Worm (Caenorhabditis elegans) whole organism, L4 larva: ENCODE data around the gene C09B9.1.
A peak's percentile ranks its signal among the peaks of the same experiment; 100 is the strongest.

Experiments
- F10B5.3 ChIP-seq: sonication (generic microtip); optimal IDR thresholded peaks from 2 replicates; lab custom pipeline; 2016; ENCODE audit warnings: mild to moderate bottlenecking, missing genetic modification characterization, missing compliant biosample characterization
- F26F4.8 ChIP-seq: fragments of 200-800 bp; sonication (Bioruptor generic); conservative IDR thresholded peaks from 2 replicates; pipeline ENCODE4 v1.3.6; 2022; ENCODE audit warnings: missing genetic modification characterization, missing compliant biosample characterization
- T20F7.1 ChIP-seq: fragments of 200-800 bp; sonication (Bioruptor generic); optimal IDR thresholded peaks from 2 replicates; lab custom pipeline; 2018; ENCODE audit warnings: mild to moderate bottlenecking, missing genetic modification characterization, missing compliant biosample characterization
- ZK337.2 ChIP-seq: fragments of 200-800 bp; sonication (Bioruptor generic); IDR thresholded peaks from 2 replicates; pipeline ENCODE4 v1.3.6; 2022; ENCODE audit warnings: missing genetic modification reagents, missing genetic modification characterization, missing compliant biosample characterization
- arid-1 ChIP-seq: fragments of 200-800 bp; sonication (Bioruptor generic); conservative IDR thresholded peaks from 2 replicates; pipeline ENCODE4 v1.3.6; 2022; ENCODE audit warnings: missing genetic modification reagents, missing genetic modification characterization, missing compliant biosample characterization
- ceh-20 ChIP-seq: fragments of 200-800 bp; sonication (Bioruptor generic); IDR thresholded peaks from 2 replicates; pipeline ENCODE4 v1.3.6; 2022; ENCODE audit warnings: missing genetic modification reagents, missing genetic modification characterization, missing compliant biosample characterization
- ceh-28 ChIP-seq: fragments of 150-350 bp; optimal IDR thresholded peaks from 2 replicates; lab custom pipeline; 2014; ENCODE audit warnings: missing biosample characterization, missing genetic modification reagents, missing genetic modification characterization
- ceh-32 ChIP-seq: sonication (generic microtip); optimal IDR thresholded peaks from 2 replicates; lab custom pipeline; 2016; ENCODE audit warnings: mild to moderate bottlenecking, missing genetic modification characterization, missing compliant biosample characterization; ENCODE audit not compliant: poor library complexity
- ceh-44 ChIP-seq: fragments of 200-800 bp; sonication (Bioruptor generic); IDR thresholded peaks from 2 replicates; pipeline ENCODE4 v1.3.6; 2022; ENCODE audit warnings: missing genetic modification reagents, missing genetic modification characterization, missing compliant biosample characterization
- ces-1 ChIP-seq: fragments of 150-350 bp; sonication (generic microtip); optimal IDR thresholded peaks from 4 replicates; lab custom pipeline; 2014; ENCODE audit warnings: missing biosample characterization, missing genetic modification reagents, missing genetic modification characterization
- cey-2 ChIP-seq: sonication (generic microtip); optimal IDR thresholded peaks from 3 replicates; lab custom pipeline; 2017; ENCODE audit warnings: missing genetic modification characterization, mild to moderate bottlenecking, missing compliant biosample characterization, antibody characterized with exemption, borderline replicate concordance; ENCODE audit not compliant: insufficient read depth
- dmd-6 ChIP-seq: fragments of 200-800 bp; sonication (Bioruptor generic); IDR thresholded peaks from 2 replicates; pipeline ENCODE4 v1.3.6; 2022; ENCODE audit warnings: missing genetic modification reagents, missing genetic modification characterization, missing compliant biosample characterization
- dmd-8 ChIP-seq: fragments of 200-800 bp; sonication (Bioruptor generic); IDR thresholded peaks from 2 replicates; pipeline ENCODE4 v1.3.6; 2022; ENCODE audit warnings: missing genetic modification characterization, missing compliant biosample characterization
- dmd-9 ChIP-seq: fragments of 200-800 bp; sonication (Bioruptor generic); IDR thresholded peaks from 2 replicates; pipeline ENCODE4 v1.3.6; 2022; ENCODE audit warnings: missing genetic modification reagents, missing genetic modification characterization, missing compliant biosample characterization
- duxl-1 ChIP-seq: sonication (generic microtip); optimal IDR thresholded peaks from 2 replicates; lab custom pipeline; 2016; ENCODE audit warnings: mild to moderate bottlenecking, missing genetic modification characterization, moderate library complexity, missing compliant biosample characterization; ENCODE audit not compliant: poor library complexity
- dve-1 ChIP-seq: sonication (generic microtip); optimal IDR thresholded peaks from 2 replicates; lab custom pipeline; 2017; ENCODE audit warnings: antibody characterized with exemption, mild to moderate bottlenecking, missing genetic modification characterization, missing compliant biosample characterization; ENCODE audit not compliant: insufficient read depth
- egl-27 ChIP-seq: sonication (generic microtip); optimal IDR thresholded peaks from 3 replicates; lab custom pipeline; 2017; ENCODE audit warnings: missing biosample characterization, missing genetic modification reagents, missing genetic modification characterization
- egl-43 ChIP-seq: fragments of 200-800 bp; sonication (Bioruptor generic); IDR thresholded peaks from 2 replicates; pipeline ENCODE4 v1.3.6; 2022; ENCODE audit warnings: missing genetic modification reagents, missing genetic modification characterization, missing compliant biosample characterization
- fos-1 ChIP-seq: fragments of 150-350 bp; optimal IDR thresholded peaks from 2 replicates; lab custom pipeline; 2014; ENCODE audit warnings: missing biosample characterization, missing genetic modification characterization
- hlh-30 ChIP-seq: sonication (generic microtip); optimal IDR thresholded peaks from 2 replicates; lab custom pipeline; 2017; ENCODE audit warnings: antibody characterized with exemption, mild to moderate bottlenecking, missing genetic modification characterization, missing compliant biosample characterization; ENCODE audit not compliant: insufficient read depth
- jun-1 ChIP-seq: fragments of 150-350 bp; optimal IDR thresholded peaks from 2 replicates; lab custom pipeline; 2014; ENCODE audit warnings: missing biosample characterization, missing genetic modification reagents, missing genetic modification characterization
- lim-7 ChIP-seq: fragments of 200-800 bp; sonication (Bioruptor generic); IDR thresholded peaks from 2 replicates; pipeline ENCODE4 v1.3.6; 2022; ENCODE audit warnings: missing genetic modification characterization, missing compliant biosample characterization
- lin-15B ChIP-seq: fragments of 150-350 bp; sonication (generic microtip); optimal IDR thresholded peaks from 3 replicates; lab custom pipeline; 2014; ENCODE audit warnings: missing biosample characterization, missing genetic modification characterization
- lin-38 ChIP-seq: fragments of 200-800 bp; sonication (Bioruptor generic); IDR thresholded peaks from 2 replicates; pipeline ENCODE4 v1.3.6; 2022; ENCODE audit warnings: missing genetic modification reagents, missing genetic modification characterization, missing compliant biosample characterization
- lin-39 ChIP-seq: fragments of 150-350 bp; optimal IDR thresholded peaks from 2 replicates; lab custom pipeline; 2014; ENCODE audit warnings: missing biosample characterization, missing genetic modification reagents, missing genetic modification characterization
- mdl-1 ChIP-seq, 2 experiments: fragments of 150-350 bp in 1 of 2; sonication (generic microtip) in 1 of 2; optimal IDR thresholded peaks; 2 replicates each; lab custom pipeline; 2014 to 2017; ENCODE audit warnings: missing biosample characterization in 2 of 2, missing genetic modification characterization in 2 of 2
- mes-2 ChIP-seq: sonication (generic microtip); optimal IDR thresholded peaks from 2 replicates; lab custom pipeline; 2016; ENCODE audit warnings: missing genotype, mild to moderate bottlenecking, missing genetic modification characterization, missing compliant biosample characterization; ENCODE audit not compliant: poor library complexity, severe bottlenecking
- mxl-3 ChIP-seq: fragments of 200-800 bp; sonication (Bioruptor generic); optimal IDR thresholded peaks from 2 replicates; lab custom pipeline; 2018; ENCODE audit warnings: mild to moderate bottlenecking, missing genetic modification characterization, missing compliant biosample characterization
- nhr-102 ChIP-seq: sonication (generic microtip); optimal IDR thresholded peaks from 2 replicates; lab custom pipeline; 2016; ENCODE audit warnings: mild to moderate bottlenecking, missing genetic modification characterization, moderate library complexity, missing compliant biosample characterization
- nhr-25 ChIP-seq: sonication (generic microtip); optimal IDR thresholded peaks from 2 replicates; lab custom pipeline; 2017; ENCODE audit warnings: missing genetic modification characterization, mild to moderate bottlenecking, missing compliant biosample characterization, antibody characterized with exemption, moderate library complexity, borderline replicate concordance; ENCODE audit not compliant: insufficient read depth
- nhr-28 ChIP-seq: fragments of 150-350 bp; optimal IDR thresholded peaks from 2 replicates; lab custom pipeline; 2014; ENCODE audit warnings: missing biosample characterization, missing genetic modification characterization
- nhr-42 ChIP-seq: fragments of 200-800 bp; sonication (Bioruptor generic); IDR thresholded peaks from 2 replicates; pipeline ENCODE4 v1.3.6; 2022; ENCODE audit warnings: missing genetic modification characterization, missing compliant biosample characterization
- nhr-6 ChIP-seq: fragments of 150-350 bp; optimal IDR thresholded peaks from 2 replicates; lab custom pipeline; 2014; ENCODE audit warnings: missing biosample characterization, missing genetic modification characterization
- nhr-76 ChIP-seq: fragments of 150-350 bp; optimal IDR thresholded peaks from 2 replicates; lab custom pipeline; 2014; ENCODE audit warnings: missing biosample characterization, missing genetic modification characterization
- pha-4 ChIP-seq, 2 experiments: fragments of 150-350 bp in 1 of 2; fragments of 200-800 bp in 1 of 2; sonication (Bioruptor generic) in 1 of 2; IDR thresholded peaks in 1 of 2; optimal IDR thresholded peaks in 1 of 2; 2 replicates each; pipeline versions ENCODE4 v1.3.6 to Lab custom; 2014 to 2022; ENCODE audit warnings: missing genetic modification characterization in 2 of 2, missing genetic modification reagents in 2 of 2, missing biosample characterization in 1 of 2, missing compliant biosample characterization in 1 of 2
- php-3 ChIP-seq: fragments of 200-800 bp; sonication (Bioruptor generic); IDR thresholded peaks from 2 replicates; pipeline ENCODE4 v1.3.6; 2022; ENCODE audit warnings: missing genetic modification reagents, missing genetic modification characterization, missing compliant biosample characterization
- saeg-2 ChIP-seq: fragments of 200-800 bp; sonication (Bioruptor generic); IDR thresholded peaks from 2 replicates; pipeline ENCODE4 v1.3.6; 2022; ENCODE audit warnings: missing genetic modification reagents, missing genetic modification characterization, missing compliant biosample characterization
- sdz-12 ChIP-seq: fragments of 200-800 bp; sonication (Bioruptor generic); optimal IDR thresholded peaks from 2 replicates; lab custom pipeline; 2018; ENCODE audit warnings: mild to moderate bottlenecking, missing genetic modification characterization, missing compliant biosample characterization
- set-16 ChIP-seq: fragments of 200-800 bp; sonication (Bioruptor generic); IDR thresholded peaks from 2 replicates; pipeline ENCODE4 v1.3.6; 2022; ENCODE audit warnings: missing genetic modification reagents, missing genetic modification characterization, missing compliant biosample characterization
- skn-1 ChIP-seq: fragments of 150-350 bp; optimal IDR thresholded peaks from 2 replicates; lab custom pipeline; 2014; ENCODE audit warnings: missing biosample characterization, missing genetic modification characterization
- snpc-4 ChIP-seq: fragments of 150-350 bp; optimal IDR thresholded peaks from 2 replicates; lab custom pipeline; 2014; ENCODE audit warnings: missing biosample characterization, missing genetic modification characterization
- spr-1 ChIP-seq: sonication (generic microtip); optimal IDR thresholded peaks from 2 replicates; lab custom pipeline; 2016; ENCODE audit warnings: mild to moderate bottlenecking, missing genetic modification characterization, missing compliant biosample characterization
- tra-1 ChIP-seq: fragments of 200-800 bp; sonication (Bioruptor generic); IDR thresholded peaks from 2 replicates; pipeline ENCODE4 v1.3.6; 2022; ENCODE audit warnings: missing genetic modification reagents, missing genetic modification characterization, missing compliant biosample characterization
- vab-7 ChIP-seq: fragments of 200-800 bp; sonication (Bioruptor generic); IDR thresholded peaks from 2 replicates; pipeline ENCODE4 v1.3.6; 2022; ENCODE audit warnings: missing genetic modification reagents, missing genetic modification characterization, missing compliant biosample characterization
- zag-1 ChIP-seq: fragments of 150-350 bp; optimal IDR thresholded peaks from 2 replicates; lab custom pipeline; 2014; ENCODE audit warnings: missing biosample characterization, missing genetic modification characterization
- zfp-3 ChIP-seq: fragments of 200-800 bp; sonication (Bioruptor generic); conservative IDR thresholded peaks from 2 replicates; pipeline ENCODE4 v1.3.6; 2022; ENCODE audit warnings: missing genetic modification reagents, missing genetic modification characterization, missing compliant biosample characterization
- zip-11 ChIP-seq: fragments of 200-800 bp; sonication (Bioruptor generic); IDR thresholded peaks from 2 replicates; pipeline ENCODE4 v1.3.6; 2022; ENCODE audit warnings: missing genetic modification characterization, missing compliant biosample characterization
- ztf-11 ChIP-seq: fragments of 150-350 bp; optimal IDR thresholded peaks from 2 replicates; lab custom pipeline; 2014; ENCODE audit warnings: missing biosample characterization, missing genetic modification characterization
- ztf-7 ChIP-seq: fragments of 150-350 bp; optimal IDR thresholded peaks from 2 replicates; lab custom pipeline; 2014; ENCODE audit warnings: missing biosample characterization, missing genetic modification characterization

The C09B9.1 gene

DNA sequence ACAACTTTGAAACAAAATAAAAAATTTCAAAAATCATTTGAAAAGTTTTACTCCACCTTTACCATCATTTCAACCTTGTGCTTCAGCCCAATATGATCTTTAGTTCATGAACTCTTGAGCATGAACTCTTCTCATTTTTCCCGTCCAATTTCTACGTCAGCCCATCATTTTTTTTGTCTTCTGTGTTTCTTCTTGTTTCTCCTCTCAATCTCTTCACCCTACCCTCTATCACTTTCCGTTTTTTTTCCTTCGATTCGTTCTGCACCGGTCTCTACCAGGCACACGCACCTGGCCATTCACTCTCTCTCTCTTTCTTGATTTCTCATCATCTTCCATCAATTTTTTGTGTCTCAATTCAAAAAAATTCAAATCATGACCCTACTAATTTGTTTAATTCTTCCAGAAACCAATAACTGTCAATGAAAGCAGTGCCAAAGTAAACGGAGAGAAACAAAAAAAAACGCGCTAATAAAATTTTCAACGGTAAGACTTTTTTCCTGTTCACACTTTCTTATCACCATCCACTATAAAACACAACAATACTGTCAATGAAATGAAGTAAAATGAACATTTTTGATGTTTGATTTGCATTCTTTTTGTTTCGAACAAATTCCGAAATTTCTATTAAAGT lies 45.4 kb downstream of the C09B9.1 start, which contains the start of gene pygo-1:
Gene pygo-1 (plus strand): TSS at position 404 of the 631 bp plus-strand sequence.
- TF ChIP-seq dmd-8 (GFP tag; lab: Robert Waterston, UW) (0 out of 2 replicates have a peak, but pooled peaks have one; percentile 38), nhr-76 (tag; lab: Kevin White, UChicago) (no peak), php-3 (peak; percentile 63; the same call in 1 of the 2 replicates), lin-15B (tag; lab: Kevin White, UChicago) (no peak), snpc-4 (tag; lab: Kevin White, UChicago) (no peak), egl-27 (no peak), dmd-6 (GFP tag; lab: Robert Waterston, UW) (peak; percentile 39), ces-1 (no peak), ztf-11 (tag; lab: Kevin White, UChicago) (no peak), nhr-42 (GFP tag; lab: Robert Waterston, UW) (no peak), F26F4.8 (GFP tag; lab: Robert Waterston, UW) (no peak), mdl-1 (tag; optimal IDR thresholded peaks at IDR 0.05; lab: Kevin White, UChicago) (peak in 1 of 2 experiments; percentile 30), mes-2 (tag; lab: Kevin White, UChicago) (no peak), fos-1 (no peak), hlh-30 (tag; lab: Kevin White, UChicago) (peak; percentile 9), ceh-28 (tag; lab: Kevin White, UChicago) (no peak), T20F7.1 (GFP tag; lab: Kevin White, UChicago) (no peak), spr-1 (tag; lab: Kevin White, UChicago) (no peak), sdz-12 (GFP tag; lab: Kevin White, UChicago) (no peak), vab-7 (GFP tag; lab: Robert Waterston, UW) (no peak), cey-2 (tag; lab: Kevin White, UChicago) (no peak), skn-1 (tag; lab: Kevin White, UChicago) (no peak), ZK337.2 (GFP tag; lab: Robert Waterston, UW) (no peak), nhr-25 (tag; lab: Kevin White, UChicago) (no peak), ceh-32 (tag; lab: Kevin White, UChicago) (no peak), nhr-102 (tag; lab: Kevin White, UChicago) (no peak), ceh-44 (GFP tag; lab: Robert Waterston, UW) (no peak), zip-11 (GFP tag; lab: Robert Waterston, UW) (no peak), zag-1 (tag; lab: Kevin White, UChicago) (no peak), lim-7 (GFP tag; lab: Robert Waterston, UW) (no peak), tra-1 (no peak), ztf-7 (tag; lab: Kevin White, UChicago) (no peak), duxl-1 (tag; lab: Kevin White, UChicago) (no peak), pha-4 (GFP tag; IDR thresholded peaks at IDR 0.05; lab: Robert Waterston, UW) (no peak), pha-4 (tag; optimal IDR thresholded peaks at IDR 0.05; lab: Kevin White, UChicago) (no peak), dve-1 (tag; lab: Kevin White, UChicago) (peak; percentile 34), jun-1 (no peak), lin-39 (tag; lab: Kevin White, UChicago) (no peak), egl-43 (GFP tag; lab: Robert Waterston, UW) (no peak), saeg-2 (GFP tag; lab: Robert Waterston, UW) (no peak), dmd-9 (GFP tag; lab: Robert Waterston, UW) (no peak), set-16 (GFP tag; lab: Robert Waterston, UW) (no peak), nhr-28 (peak; percentile 58), zfp-3 (GFP tag; lab: Robert Waterston, UW) (no peak), nhr-6 (tag; lab: Kevin White, UChicago) (no peak), ceh-20 (no peak), lin-38 (no peak), F10B5.3 (no peak), arid-1 (GFP tag; lab: Robert Waterston, UW) (no peak), mxl-3 (GFP tag; lab: Kevin White, UChicago) (no peak)
